Worm (Caenorhabditis elegans): ENCODE data around the gene cest-10.

ce11 chrIV:7222088-7222487, 41.7 kb downstream of the cest-10 start:
- no peak for TF ChIP-seq med-1 (GFP tag; optimal IDR thresholded peaks at IDR 0.05; ENCODE audit: insufficient read depth)
- TF ChIP-seq ztf-23 (GFP tag; IDR thresholded peaks at IDR 0.05) = no peak
